Worm (Caenorhabditis elegans): ENCODE results near the gene B0334.13.

Gene B0334.13

ce11 chrII:11472542-11472941 lies 15.6 kb upstream of the B0334.13 start (continued):
- no peak for TF ChIP-seq F52B5.7 (tag; optimal IDR thresholded peaks at IDR 0.05)
- no peak for TF ChIP-seq hlh-12 (tag; optimal IDR thresholded peaks at IDR 0.05)
- no peak for TF ChIP-seq C17E4.6 (GFP tag; IDR thresholded peaks at IDR 0.05)
- TF ChIP-seq sea-2 (GFP tag; IDR thresholded peaks at IDR 0.05): no peak
- no peak for TF ChIP-seq mxl-1 (tag; optimal IDR thresholded peaks at IDR 0.05)
- no peak for TF ChIP-seq Y53F4B.3 (GFP tag; IDR thresholded peaks at IDR 0.05)
- no peak for TF ChIP-seq repo-1 (tag; optimal IDR thresholded peaks at IDR 0.05)
- no peak for TF ChIP-seq F23B12.7 (tag; optimal IDR thresholded peaks at IDR 0.05; ENCODE audit: insufficient read depth)
- no peak for TF ChIP-seq Y79H2A.3 (GFP tag; conservative IDR thresholded peaks at IDR 0.05)
- TF ChIP-seq tbx-9 (tag; optimal IDR thresholded peaks at IDR 0.05; ENCODE audit: borderline replicate concordance): no peak
- no peak for TF ChIP-seq sptf-2 (GFP tag; optimal IDR thresholded peaks at IDR 0.05)
- 0 out of 2 replicates have a peak, but pooled peaks have one; percentile 17 for TF ChIP-seq lin-26 (GFP tag; IDR thresholded peaks at IDR 0.05)
- no peak for TF ChIP-seq snpc-1.3 (tag; optimal IDR thresholded peaks at IDR 0.05; ENCODE audit: insufficient read depth)
- no peak for TF ChIP-seq rcor-1 (GFP tag; IDR thresholded peaks at IDR 0.05)
- no peak for TF ChIP-seq ceh-58 (GFP tag; IDR thresholded peaks at IDR 0.05)
- TF ChIP-seq cebp-1 (GFP tag; IDR thresholded peaks at IDR 0.05): peak; percentile 58; the same call in 1 of the 2 replicates
- TF ChIP-seq cebp-1 (tag; optimal IDR thresholded peaks at IDR 0.05): peak; percentile 80
- TF ChIP-seq akir-1 (GFP tag; optimal IDR thresholded peaks at IDR 0.05): no peak
- no peak for TF ChIP-seq dpff-1 (tag; optimal IDR thresholded peaks at IDR 0.05)
- no peak for TF ChIP-seq F49E8.2 (tag; optimal IDR thresholded peaks at IDR 0.05; ENCODE audit: insufficient read depth)
- no peak for TF ChIP-seq pha-4 (tag; optimal IDR thresholded peaks at IDR 0.05)
- TF ChIP-seq madf-3 (GFP tag; IDR thresholded peaks at IDR 0.05): no peak
- no peak for TF ChIP-seq tlf-1 (GFP tag; optimal IDR thresholded peaks at IDR 0.05)
- no peak for TF ChIP-seq lsl-1 (GFP tag; optimal IDR thresholded peaks at IDR 0.05)
- TF ChIP-seq dox-1 (GFP tag; IDR thresholded peaks at IDR 0.05): 0 out of 2 replicates have a peak, but pooled peaks have one; percentile 40
- no peak for TF ChIP-seq ceh-91 (GFP tag; IDR thresholded peaks at IDR 0.05)
- no peak for TF ChIP-seq ceh-40 (GFP tag; IDR thresholded peaks at IDR 0.05)
- no peak for TF ChIP-seq ztf-3 (GFP tag; optimal IDR thresholded peaks at IDR 0.05)

- TF ChIP-seq ceh-79 (tag; optimal IDR thresholded peaks at IDR 0.05) (no peak), ccch-3 (GFP tag; optimal IDR thresholded peaks at IDR 0.05) (no peak), F52B5.7 (tag; optimal IDR thresholded peaks at IDR 0.05) (no peak), T26A5.8 (tag; optimal IDR thresholded peaks at IDR 0.05) (no peak), aptf-3 (GFP tag; IDR thresholded peaks at IDR 0.05) (no peak), akir-1 (GFP tag; optimal IDR thresholded peaks at IDR 0.05) (no peak), mxl-1 (tag; optimal IDR thresholded peaks at IDR 0.05) (no peak), lin-35 (GFP tag; optimal IDR thresholded peaks at IDR 0.05) (peak in 2 of 3 experiments; percentile 53 to 82), ceh-91 (GFP tag; IDR thresholded peaks at IDR 0.05) (peak; percentile 35; the same call in 1 of the 2 replicates), let-526 (GFP tag; IDR thresholded peaks at IDR 0.05) (no peak), mcd-1 (GFP tag; IDR thresholded peaks at IDR 0.05) (peak; percentile 88), lag-1 (GFP tag; IDR thresholded peaks at IDR 0.05) (no peak), F23B12.7 (tag; optimal IDR thresholded peaks at IDR 0.05; ENCODE audit: insufficient read depth) (peak; percentile 25), pbrm-1 (GFP tag; IDR thresholded peaks at IDR 0.05) (peak; percentile 90), pha-4 (tag; optimal IDR thresholded peaks at IDR 0.05) (no peak), him-1 (tag; optimal IDR thresholded peaks at IDR 0.05) (no peak), sdz-38 (tag; optimal IDR thresholded peaks at IDR 0.05) (no peak), nhr-120 (GFP tag; IDR thresholded peaks at IDR 0.05) (no peak), K12H6.12 (tag; optimal IDR thresholded peaks at IDR 0.05) (peak; percentile 23), nfya-1 (tag; optimal IDR thresholded peaks at IDR 0.05; ENCODE audit: borderline replicate concordance, insufficient read depth) (no peak), lsy-27 (tag; optimal IDR thresholded peaks at IDR 0.05; ENCODE audit: borderline replicate concordance, insufficient read depth) (no peak), ekl-4 (GFP tag; IDR thresholded peaks at IDR 0.05) (peak; percentile 92), nfyb-1 (GFP tag; IDR thresholded peaks at IDR 0.05) (peak; percentile 87), Y53F4B.3 (GFP tag; IDR thresholded peaks at IDR 0.05) (no peak), lin-26 (GFP tag; IDR thresholded peaks at IDR 0.05) (peak; percentile 59; the same call in 1 of the 2 replicates), B0336.3 (GFP tag; IDR thresholded peaks at IDR 0.05) (peak; percentile 85), hlh-26 (GFP tag; conservative IDR thresholded peaks at IDR 0.05) (no peak)
These were observed 14.4 kb upstream of the B0334.13 start, which contains the start of the genes metl-1 and W02B12.11 for ce11 chrII:11473525-11474181. Gene metl-1, minus strand, starts transcription at chrII:11473575. Gene W02B12.11, plus strand, starts transcription at chrII:11473861.
